Fruit fly (Drosophila melanogaster) whole organism, embryonic: ENCODE results near the gene CG10513.
A peak's percentile ranks its signal among the peaks of the same experiment; 100 is the strongest.

Source experiments
- Atf3 ChIP-seq: fragments of 200-800 bp; sonication (Bioruptor generic); optimal IDR thresholded peaks from 3 replicates; lab custom pipeline; 2016; ENCODE audit warnings: missing biosample characterization, missing genetic modification characterization
- B-H2 ChIP-seq: fragments of 200-800 bp; sonication (Bioruptor generic); optimal IDR thresholded peaks from 2 replicates; lab custom pipeline; 2018; ENCODE audit warnings: missing biosample characterization, mild to moderate bottlenecking, missing genetic modification characterization
- BEAF-32 ChIP-seq: fragments of 200-800 bp; sonication (Bioruptor generic); optimal IDR thresholded peaks from 3 replicates; lab custom pipeline; 2017; ENCODE audit warnings: missing biosample characterization, missing genetic modification characterization, mild to moderate bottlenecking, moderate library complexity, missing genetic modification reagents
- CG1024 ChIP-seq: fragments of 200-800 bp; sonication (Bioruptor generic); IDR thresholded peaks from 2 replicates; pipeline ENCODE4 v1.3.6; 2022; ENCODE audit warnings: missing biosample characterization, missing genetic modification characterization
- CG10321 ChIP-seq: fragments of 200-800 bp; sonication (Bioruptor generic); IDR thresholded peaks from 2 replicates; pipeline ENCODE4 v1.3.6; 2022; ENCODE audit warnings: missing biosample characterization, missing genetic modification characterization
- CG12299 ChIP-seq: fragments of 200-800 bp; sonication (Bioruptor generic); optimal IDR thresholded peaks from 2 replicates; lab custom pipeline; 2018; ENCODE audit warnings: missing biosample characterization, mild to moderate bottlenecking, missing genetic modification characterization
- CG12391 ChIP-seq: fragments of 200-800 bp; sonication (Bioruptor generic); optimal IDR thresholded peaks from 3 replicates; lab custom pipeline; 2018; ENCODE audit warnings: missing biosample characterization, mild to moderate bottlenecking, missing genetic modification characterization, moderate library complexity
- CG14860 ChIP-seq: fragments of 200-800 bp; sonication (Bioruptor generic); IDR thresholded peaks from 3 replicates; pipeline ENCODE4 v1.3.6; 2022; ENCODE audit warnings: missing biosample characterization, missing genetic modification characterization; ENCODE audit not compliant: partially characterized antibody
- CG17802 ChIP-seq: fragments of 200-800 bp; sonication (Bioruptor generic); optimal IDR thresholded peaks from 2 replicates; lab custom pipeline; 2018; ENCODE audit warnings: missing biosample characterization, mild to moderate bottlenecking, missing genetic modification characterization, moderate library complexity
- CG17829 ChIP-seq: fragments of 200-800 bp; optimal IDR thresholded peaks from 2 replicates; lab custom pipeline; 2019; ENCODE audit warnings: missing biosample characterization, mild to moderate bottlenecking, missing genetic modification characterization, moderate library complexity
- CG18011 ChIP-seq: fragments of 200-800 bp; sonication (Bioruptor generic); optimal IDR thresholded peaks from 2 replicates; lab custom pipeline; 2017; ENCODE audit warnings: missing biosample characterization, missing genetic modification characterization, mild to moderate bottlenecking, moderate library complexity, missing genotype
- CG2116 ChIP-seq: fragments of 200-800 bp; sonication (Bioruptor generic); optimal IDR thresholded peaks from 3 replicates; lab custom pipeline; 2018; ENCODE audit warnings: missing biosample characterization, mild to moderate bottlenecking, missing genetic modification characterization
- CG2129 ChIP-seq: fragments of 200-800 bp; sonication (Bioruptor generic); IDR thresholded peaks from 2 replicates; pipeline ENCODE4 v1.3.6; 2022; ENCODE audit warnings: missing biosample characterization, missing genetic modification characterization; ENCODE audit not compliant: partially characterized antibody
- CG30020 ChIP-seq: fragments of 200-800 bp; optimal IDR thresholded peaks from 2 replicates; lab custom pipeline; 2019; ENCODE audit warnings: missing biosample characterization, mild to moderate bottlenecking, missing genetic modification characterization, moderate library complexity
- CG4617 ChIP-seq: fragments of 200-800 bp; sonication (Bioruptor generic); optimal IDR thresholded peaks from 3 replicates; lab custom pipeline; 2016; ENCODE audit warnings: missing biosample characterization, missing genetic modification characterization, borderline replicate concordance
- CG6272 ChIP-seq: fragments of 200-800 bp; sonication (Bioruptor generic); IDR thresholded peaks from 2 replicates; pipeline ENCODE4 v1.3.6; 2022; ENCODE audit warnings: missing biosample characterization, missing genetic modification characterization
- CG7357 ChIP-seq: fragments of 200-800 bp; sonication (Bioruptor generic); IDR thresholded peaks from 3 replicates; pipeline ENCODE4 v1.3.6; 2022; ENCODE audit warnings: missing biosample characterization, missing genetic modification characterization
- CG7786 ChIP-seq: fragments of 200-800 bp; sonication (Bioruptor generic); optimal IDR thresholded peaks from 2 replicates; lab custom pipeline; 2016; ENCODE audit warnings: missing biosample characterization, missing genetic modification characterization
- CG9437 ChIP-seq: fragments of 200-800 bp; sonication (Bioruptor generic); optimal IDR thresholded peaks from 2 replicates; lab custom pipeline; 2018; ENCODE audit warnings: missing biosample characterization, mild to moderate bottlenecking, missing genetic modification characterization
- Dbx ChIP-seq: fragments of 200-800 bp; sonication (Bioruptor generic); IDR thresholded peaks from 3 replicates; pipeline ENCODE4 v1.3.6; 2022; ENCODE audit warnings: missing biosample characterization, missing genetic modification characterization
- Doc3 ChIP-seq: fragments of 200-800 bp; sonication (Bioruptor generic); IDR thresholded peaks from 3 replicates; pipeline ENCODE4 v1.3.6; 2022; ENCODE audit warnings: missing biosample characterization, missing genetic modification characterization; ENCODE audit not compliant: partially characterized antibody
- Ets97D ChIP-seq: fragments of 200-800 bp; sonication (Bioruptor generic); optimal IDR thresholded peaks from 3 replicates; lab custom pipeline; 2016; ENCODE audit warnings: missing biosample characterization, missing genetic modification characterization
- Fer2 ChIP-seq: fragments of 200-800 bp; sonication (Bioruptor generic); optimal IDR thresholded peaks from 2 replicates; lab custom pipeline; 2018; ENCODE audit warnings: missing biosample characterization, mild to moderate bottlenecking, missing genetic modification characterization, moderate library complexity
- HLH3B ChIP-seq: fragments of 200-800 bp; sonication (Bioruptor generic); IDR thresholded peaks from 2 replicates; pipeline ENCODE4 v1.3.6; 2022; ENCODE audit warnings: missing biosample characterization, missing genetic modification characterization
- Hr78 ChIP-seq, 2 experiments: fragments of 200-800 bp in 1 of 2; fragments of >200 bp in 1 of 2; sonication (Bioruptor generic) in 1 of 2; optimal IDR thresholded peaks; 2 replicates each; lab custom pipeline; 2017 to 2019; ENCODE audit warnings: missing biosample characterization in 2 of 2, missing genetic modification characterization in 2 of 2, mild to moderate bottlenecking in 1 of 2, moderate library complexity in 1 of 2
- MBD-R2 ChIP-seq: fragments of 200-800 bp; sonication (Bioruptor generic); IDR thresholded peaks from 2 replicates; pipeline ENCODE4 v1.3.6; 2022; ENCODE audit warnings: missing biosample characterization, missing genetic modification characterization
- Med ChIP-seq: fragments of 200-800 bp; sonication (Bioruptor generic); peaks from one replicate; lab custom pipeline; 2016; ENCODE audit warnings: missing biosample characterization, missing genetic modification characterization, mild to moderate bottlenecking, inconsistent platforms, moderate library complexity
- Opbp ChIP-seq: fragments of 200-800 bp; sonication (Bioruptor generic); IDR thresholded peaks from 3 replicates; pipeline ENCODE4 v1.3.6; 2022; ENCODE audit warnings: missing biosample characterization, missing genetic modification characterization; ENCODE audit not compliant: partially characterized antibody
- Xrp1 ChIP-seq: fragments of 200-800 bp; sonication (Bioruptor generic); IDR thresholded peaks from 2 replicates; pipeline ENCODE4 v1.3.6; 2022; ENCODE audit warnings: missing biosample characterization, missing genetic modification characterization
- YL-1 ChIP-seq: fragments of 200-800 bp; sonication (Bioruptor generic); optimal IDR thresholded peaks from 3 replicates; lab custom pipeline; 2017; ENCODE audit warnings: missing biosample characterization, mild to moderate bottlenecking, missing genetic modification characterization
- ato ChIP-seq: fragments of 200-800 bp; sonication (Bioruptor generic); IDR thresholded peaks from 2 replicates; pipeline ENCODE4 v1.3.6; 2022; ENCODE audit warnings: missing biosample characterization, missing genetic modification characterization; ENCODE audit not compliant: partially characterized antibody
- bigmax ChIP-seq: fragments of 200-800 bp; sonication (Bioruptor generic); optimal IDR thresholded peaks from 2 replicates; lab custom pipeline; 2018; ENCODE audit warnings: missing biosample characterization, mild to moderate bottlenecking, missing genetic modification characterization
- dimm ChIP-seq: fragments of 200-800 bp; sonication (Bioruptor generic); IDR thresholded peaks from 2 replicates; pipeline ENCODE4 v1.3.6; 2022; ENCODE audit warnings: missing biosample characterization, missing genetic modification characterization
- dm ChIP-seq: fragments of 200-800 bp; sonication (Bioruptor generic); optimal IDR thresholded peaks from 3 replicates; lab custom pipeline; 2016; ENCODE audit warnings: missing biosample characterization, missing genetic modification characterization
- dpn ChIP-seq, 2 experiments: fragments of 200-800 bp; sonication (Bioruptor generic); optimal IDR thresholded peaks; 3 replicates each; lab custom pipeline; 2016; ENCODE audit warnings: missing biosample characterization in 2 of 2, missing genetic modification characterization in 2 of 2
- emc ChIP-seq: fragments of 200-800 bp; sonication (Bioruptor generic); optimal IDR thresholded peaks from 2 replicates; lab custom pipeline; 2016; ENCODE audit warnings: missing biosample characterization, missing genetic modification characterization
- otp ChIP-seq: fragments of 200-800 bp; sonication (Bioruptor generic); IDR thresholded peaks from 3 replicates; pipeline ENCODE4, ENCODE4 v1.3.6; 2022; ENCODE audit warnings: missing biosample characterization, missing genetic modification characterization
- p53 ChIP-seq: fragments of 200-800 bp; sonication (Bioruptor generic); optimal IDR thresholded peaks from 2 replicates; lab custom pipeline; 2016; ENCODE audit warnings: missing biosample characterization, missing genetic modification characterization
- pho ChIP-seq: fragments of 200-800 bp; sonication (Bioruptor generic); optimal IDR thresholded peaks from 2 replicates; lab custom pipeline; 2016; ENCODE audit warnings: missing biosample characterization, missing genetic modification characterization
- pnt ChIP-seq: fragments of 200-800 bp; sonication (Bioruptor generic); optimal IDR thresholded peaks from 3 replicates; lab custom pipeline; 2016; ENCODE audit warnings: missing biosample characterization, missing genetic modification characterization
- sob ChIP-seq: fragments of 200-800 bp; sonication (Bioruptor generic); IDR thresholded peaks from 2 replicates; pipeline ENCODE4 v1.3.6; 2022; ENCODE audit warnings: missing biosample characterization, missing genetic modification characterization
- ssp ChIP-seq: fragments of 200-800 bp; sonication (Bioruptor generic); IDR thresholded peaks from 2 replicates; pipeline ENCODE4 v1.3.6; 2022; ENCODE audit warnings: missing biosample characterization, missing genetic modification characterization
- tio ChIP-seq: fragments of 200-800 bp; sonication (Bioruptor generic); optimal IDR thresholded peaks from 2 replicates; lab custom pipeline; 2017; ENCODE audit warnings: missing biosample characterization, missing genetic modification characterization, inconsistent platforms
- trem ChIP-seq: fragments of 200-800 bp; optimal IDR thresholded peaks from 3 replicates; lab custom pipeline; 2019; ENCODE audit warnings: missing biosample characterization, mild to moderate bottlenecking, missing genetic modification characterization, moderate library complexity
- twi ChIP-seq: fragments of 200-800 bp; optimal IDR thresholded peaks from 2 replicates; lab custom pipeline; 2019; ENCODE audit warnings: missing biosample characterization, mild to moderate bottlenecking, missing genetic modification characterization, moderate library complexity
- unc-4 ChIP-seq: fragments of 200-800 bp; sonication (Bioruptor generic); IDR thresholded peaks from 2 replicates; pipeline ENCODE4 v1.3.6; 2022; ENCODE audit warnings: missing biosample characterization, missing genetic modification characterization; ENCODE audit not compliant: partially characterized antibody
- vnd ChIP-seq: fragments of 200-800 bp; sonication (Bioruptor generic); IDR thresholded peaks from 3 replicates; pipeline ENCODE4 v1.3.6; 2022; ENCODE audit warnings: missing biosample characterization, missing genetic modification characterization; ENCODE audit not compliant: partially characterized antibody
- vvl ChIP-seq: fragments of 200-800 bp; sonication (Bioruptor generic); IDR thresholded peaks from 2 replicates; pipeline ENCODE4 v1.3.6; 2022; ENCODE audit warnings: missing biosample characterization, missing genetic modification characterization
- zen2 ChIP-seq: fragments of 200-800 bp; sonication (Bioruptor generic); IDR thresholded peaks from 3 replicates; pipeline ENCODE4 v1.3.6; 2022; ENCODE audit warnings: missing biosample characterization, missing genetic modification characterization; ENCODE audit not compliant: partially characterized antibody

Gene CG10513

dm6 chr3R:25265589-25266201 is 11.3 kb downstream of the CG10513 start, which contains the start of the genes GlnRS and RIOK2 (continued):
- no peak for TF ChIP-seq CG10321 (GFP tag; lab: Robert Waterston, UW)
- TF ChIP-seq Dbx: peak; percentile 60; the same call in 2 of the 3 replicates
- TF ChIP-seq CG30020 (tag; lab: Kevin White, UChicago): peak; percentile 94
- peak; percentile 97 for TF ChIP-seq unc-4 (GFP tag; lab: Robert Waterston, UW)
- TF ChIP-seq CG14860 (GFP tag; lab: Robert Waterston, UW): peak; percentile 85
- peak; percentile 97 for TF ChIP-seq BEAF-32 (GFP tag; lab: Kevin White, UChicago)
- no peak for TF ChIP-seq otp
- TF ChIP-seq HLH3B (GFP tag; lab: Robert Waterston, UW): no peak
- TF ChIP-seq CG18011 (GFP tag; lab: Kevin White, UChicago): no peak
- no peak for TF ChIP-seq CG9437 (GFP tag; lab: Kevin White, UChicago)
- TF ChIP-seq Ets97D (GFP tag; lab: Kevin White, UChicago): peak; percentile 85
- peak; percentile 10 for TF ChIP-seq CG7786 (GFP tag; lab: Kevin White, UChicago)
- peak; percentile 8; the same call in 1 of the 2 replicates for TF ChIP-seq vvl (GFP tag; lab: Robert Waterston, UW)
- peak; percentile 32 for TF ChIP-seq p53
- peak; percentile 28 for TF ChIP-seq twi
- TF ChIP-seq pnt (GFP tag; lab: Kevin White, UChicago): no peak
- TF ChIP-seq Opbp (GFP tag; lab: Robert Waterston, UW): peak; percentile 97
- peak; percentile 98 for TF ChIP-seq YL-1 (GFP tag; lab: Kevin White, UChicago)
- TF ChIP-seq CG7357 (GFP tag; lab: Robert Waterston, UW): peak; percentile 99
- TF ChIP-seq CG12391 (tag; lab: Kevin White, UChicago): peak; percentile 31
- TF ChIP-seq Atf3 (GFP tag; lab: Kevin White, UChicago): peak; percentile 5
- TF ChIP-seq CG6272: no peak
- TF ChIP-seq CG1024 (GFP tag; lab: Robert Waterston, UW): peak; percentile 88
- TF ChIP-seq sob (GFP tag; lab: Robert Waterston, UW): 0 out of 2 replicates have a peak, but pooled peaks have one; percentile 49
- TF ChIP-seq Med (GFP tag; lab: Kevin White, UChicago): peak; percentile 78
- TF ChIP-seq pho (GFP tag; lab: Kevin White, UChicago): peak; percentile 5
- 0 out of 2 replicates have a peak, but pooled peaks have one; percentile 15 for TF ChIP-seq Xrp1
- peak; percentile 59 for TF ChIP-seq CG17829
- TF ChIP-seq dimm (GFP tag; lab: Robert Waterston, UW): no peak
- peak; percentile 90 for TF ChIP-seq ato (GFP tag; lab: Robert Waterston, UW)
- peak; percentile 92 for TF ChIP-seq CG17802
- peak; percentile 92 for TF ChIP-seq vnd (GFP tag; lab: Robert Waterston, UW)
- TF ChIP-seq tio (GFP tag; lab: Kevin White, UChicago): no peak
- TF ChIP-seq Hr78 (GFP tag; optimal IDR thresholded peaks at IDR 0.05; lab: Kevin White, UChicago): peak in 1 of 2 experiments; percentile 41
- peak in 1 of 2 experiments; percentile 18 for TF ChIP-seq dpn (GFP tag; optimal IDR thresholded peaks at IDR 0.05; lab: Kevin White, UChicago)
- TF ChIP-seq Fer2 (tag; lab: Kevin White, UChicago): no peak
- peak; percentile 53 for TF ChIP-seq B-H2 (GFP tag; lab: Kevin White, UChicago)
- peak; percentile 87 for TF ChIP-seq CG2129
- peak; percentile 98 for TF ChIP-seq MBD-R2 (GFP tag; lab: Robert Waterston, UW)
- peak; percentile 14 for TF ChIP-seq CG12299 (tag; lab: Kevin White, UChicago)
- peak; percentile 94 for TF ChIP-seq CG4617
- peak; percentile 85 for TF ChIP-seq CG2116 (GFP tag; lab: Kevin White, UChicago)
- TF ChIP-seq emc (GFP tag; lab: Kevin White, UChicago): no peak
- peak; percentile 92 for TF ChIP-seq Doc3 (GFP tag; lab: Robert Waterston, UW)
- TF ChIP-seq dm (GFP tag; lab: Kevin White, UChicago): peak; percentile 99
- TF ChIP-seq bigmax (GFP tag; lab: Kevin White, UChicago): peak; percentile 55
- peak; percentile 100 for TF ChIP-seq ssp (GFP tag; lab: Robert Waterston, UW)
- peak; percentile 81 for TF ChIP-seq trem (tag; lab: Kevin White, UChicago)
- TF ChIP-seq zen2 (GFP tag; lab: Robert Waterston, UW): peak; percentile 95
